Worm (Caenorhabditis elegans): ENCODE results near the gene seb-3.

Gene seb-3

ce11 chrX:14991280-14991679, 34.8 kb upstream of the seb-3 start, which contains the start of gene iglr-1:
TSS of gene iglr-1 (minus strand) at chrX:14991380.
- TF ChIP-seq F52B5.7 (tag; optimal IDR thresholded peaks at IDR 0.05) (no peak), Y67H2A.10 (GFP tag; conservative IDR thresholded peaks at IDR 0.05) (no peak), T26A5.8 (tag; optimal IDR thresholded peaks at IDR 0.05) (no peak), gei-17 (GFP tag; optimal IDR thresholded peaks at IDR 0.05) (no peak), akir-1 (GFP tag; optimal IDR thresholded peaks at IDR 0.05) (no peak), K12H6.12 (tag; optimal IDR thresholded peaks at IDR 0.05) (no peak), sdz-38 (tag; optimal IDR thresholded peaks at IDR 0.05) (no peak), Y56A3A.18 (GFP tag; IDR thresholded peaks at IDR 0.05) (no peak), Y95B8A.8 (GFP tag; IDR thresholded peaks at IDR 0.05) (no peak), F57A8.1 (GFP tag; optimal IDR thresholded peaks at IDR 0.05) (no peak), lag-1 (GFP tag; IDR thresholded peaks at IDR 0.05) (no peak)

- TF ChIP-seq Y53G8AR.9 (GFP tag; conservative IDR thresholded peaks at IDR 0.05) (no peak), hrde-1 (tag; optimal IDR thresholded peaks at IDR 0.05; ENCODE audit: borderline replicate concordance) (no peak), athp-1 (tag; optimal IDR thresholded peaks at IDR 0.05) (no peak)
These were observed 32.4 kb upstream of the seb-3 start for ce11 chrX:14993744-14994143.

- TF ChIP-seq madf-8 (GFP tag; conservative IDR thresholded peaks at IDR 0.05) (no peak), sea-2 (GFP tag; IDR thresholded peaks at IDR 0.05) (no peak), unc-62 (GFP tag; optimal IDR thresholded peaks at IDR 0.05) (no peak), ztf-6 (GFP tag; IDR thresholded peaks at IDR 0.05) (no peak), zfh-2 (GFP tag; conservative IDR thresholded peaks at IDR 0.05) (no peak), rec-8 (tag; optimal IDR thresholded peaks at IDR 0.05) (no peak), nfyb-1 (GFP tag; IDR thresholded peaks at IDR 0.05) (no peak), nhr-80 (tag; optimal IDR thresholded peaks at IDR 0.05) (no peak), dox-1 (GFP tag; IDR thresholded peaks at IDR 0.05) (no peak), sdz-38 (tag; optimal IDR thresholded peaks at IDR 0.05) (no peak)
These were observed 27.0 kb upstream of the seb-3 start, which contains the start of gene cutl-3 for ce11 chrX:14999101-14999500. TSS of gene cutl-3 (minus strand) at chrX:14999201.

ce11 chrX:15003891-15004550, 22.1 kb upstream of the seb-3 start, which contains the start of gene slc-25A18.1:
TSS of gene slc-25A18.1 (minus strand) at chrX:15003941.
- TF ChIP-seq nhr-80 (tag; optimal IDR thresholded peaks at IDR 0.05) (peak; percentile 37), attf-3 (GFP tag; conservative IDR thresholded peaks at IDR 0.05) (no peak), somi-1 (GFP tag; optimal IDR thresholded peaks at IDR 0.05) (no peak), madf-10 (tag; optimal IDR thresholded peaks at IDR 0.05) (no peak)

- TF ChIP-seq hsf-1 (GFP tag; IDR thresholded peaks at IDR 0.05) (no peak), ets-4 (GFP tag; optimal IDR thresholded peaks at IDR 0.05) (no peak), attf-5 (GFP tag; optimal IDR thresholded peaks at IDR 0.05) (peak; percentile 32), Y79H2A.3 (GFP tag; conservative IDR thresholded peaks at IDR 0.05) (no peak), nhr-80 (tag; optimal IDR thresholded peaks at IDR 0.05) (peak; percentile 47), let-607 (tag; optimal IDR thresholded peaks at IDR 0.05) (peak; percentile 75 to 87), hlh-12 (tag; optimal IDR thresholded peaks at IDR 0.05) (no peak)
These were observed 19.2 kb upstream of the seb-3 start, which contains the start of gene ergi-2 for ce11 chrX:15006847-15007358. TSS of gene ergi-2 (minus strand) at chrX:15007308.

Data from whole organism, young adult.